Worm (Caenorhabditis elegans): ENCODE measurements around the gene lip-1.

The lip-1 gene

DNA sequence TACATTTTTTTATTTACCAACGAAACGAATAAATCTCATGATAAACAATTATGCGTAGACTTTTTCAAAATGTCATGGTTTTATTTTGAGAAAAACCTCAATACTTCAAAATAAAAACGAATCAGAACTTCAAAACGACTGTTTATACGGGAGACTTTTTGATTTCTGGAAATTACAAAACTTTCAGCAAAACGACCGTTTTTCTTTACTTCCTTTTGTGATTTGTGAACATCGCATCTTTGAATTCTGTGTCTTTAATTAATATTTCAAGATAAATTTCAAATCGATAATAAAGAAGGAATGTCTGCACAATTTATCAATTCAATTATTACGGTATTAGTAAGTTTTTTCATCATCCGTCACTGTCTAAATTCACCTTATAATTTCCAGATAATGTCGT is 25.0 kb downstream of the lip-1 start, which contains the start of gene srx-20:
Gene srx-20, plus strand, starts transcription at position 301 of the 400 bp plus-strand sequence.
- TF ChIP-seq lin-15B (tag; optimal IDR thresholded peaks at IDR 0.05), result no peak

DNA sequence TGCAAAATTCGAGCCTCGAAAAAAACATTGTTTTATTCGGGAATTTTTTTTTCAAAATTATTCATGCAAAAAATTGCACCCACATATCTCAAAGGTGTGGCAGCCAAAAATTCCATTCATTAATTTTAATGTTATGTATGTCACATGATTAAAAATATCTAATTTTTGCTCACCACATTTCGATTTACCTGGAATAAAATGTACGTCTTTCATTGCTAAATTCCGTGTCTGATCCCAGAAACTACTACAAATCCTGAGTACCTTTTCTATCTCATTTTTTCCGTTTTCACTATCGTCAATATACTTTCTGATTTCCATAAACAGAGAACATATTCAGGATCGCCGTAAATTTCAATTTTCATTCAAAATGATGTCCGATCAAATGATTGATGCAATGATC is 30.2 kb downstream of the lip-1 start, which contains the start of gene srx-19:
Gene srx-19, plus strand, starts transcription at position 301 of the 400 bp plus-strand sequence.
- peak; percentile 23 for TF ChIP-seq fkh-8 (tag; optimal IDR thresholded peaks at IDR 0.05)
- no peak for TF ChIP-seq egl-27 (tag; optimal IDR thresholded peaks at IDR 0.05)
- TF ChIP-seq fos-1 (tag; optimal IDR thresholded peaks at IDR 0.05), result no peak
- no peak for TF ChIP-seq ces-1 (GFP tag; optimal IDR thresholded peaks at IDR 0.05)

DNA sequence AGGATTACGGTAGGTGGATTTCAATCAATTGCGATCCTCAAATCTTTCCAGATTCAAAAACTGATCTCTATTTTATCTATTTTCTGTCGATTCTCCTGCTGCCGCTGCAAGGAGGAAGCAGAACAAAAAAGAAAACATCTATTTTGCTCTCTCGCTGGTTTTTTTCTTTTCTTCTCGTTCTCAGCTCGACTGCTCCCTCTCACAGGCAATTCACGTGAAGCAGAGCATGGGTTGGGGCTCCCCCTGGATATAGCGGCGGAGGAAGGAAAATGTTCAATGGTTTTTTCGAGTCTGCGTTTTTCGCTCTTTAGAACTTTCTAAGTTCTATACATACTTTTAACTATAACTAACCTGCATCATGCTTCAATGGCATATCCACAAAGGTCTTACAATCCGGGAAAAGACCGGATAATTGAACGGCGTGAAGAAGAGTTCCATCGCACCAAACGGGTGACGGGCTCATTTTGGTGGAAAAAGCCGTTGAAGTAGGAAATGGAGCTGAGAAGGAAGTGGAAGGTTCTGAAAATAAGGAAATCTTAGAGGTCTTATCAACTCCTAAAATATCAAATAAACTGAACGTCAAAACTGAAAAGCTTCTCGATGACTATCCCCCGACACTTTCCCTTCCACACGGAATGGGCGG is 36.3 kb downstream of the lip-1 start:
- no peak for TF ChIP-seq vab-15 (tag; optimal IDR thresholded peaks at IDR 0.05)
- TF ChIP-seq lir-3 (tag; optimal IDR thresholded peaks at IDR 0.05; ENCODE audit: poor library complexity), result peak; percentile 17
- TF ChIP-seq ceh-90 (tag; optimal IDR thresholded peaks at IDR 0.05), result no peak
- peak in 1 of 2 experiments; percentile 76 for TF ChIP-seq mdl-1 (tag; optimal IDR thresholded peaks at IDR 0.05)
- TF ChIP-seq C04F5.9 (tag; optimal IDR thresholded peaks at IDR 0.05), result no peak
- TF ChIP-seq skn-1 (tag; optimal IDR thresholded peaks at IDR 0.05), result peak; percentile 75
- TF ChIP-seq nhr-237 (tag; optimal IDR thresholded peaks at IDR 0.05), result peak; percentile 44
- TF ChIP-seq ceh-88 (GFP tag; IDR thresholded peaks at IDR 0.05), result no peak
- no peak for TF ChIP-seq lin-15B (tag; optimal IDR thresholded peaks at IDR 0.05)
- peak in 1 of 2 experiments; percentile 65 for TF ChIP-seq lin-35 (GFP tag; optimal IDR thresholded peaks at IDR 0.05)
- TF ChIP-seq efl-1 (optimal IDR thresholded peaks at IDR 0.05), result peak; percentile 49 to 56
- TF ChIP-seq efl-1 (GFP tag; optimal IDR thresholded peaks at IDR 0.05 in 1 of 2), result peak; percentile 7 to 9
- no peak for TF ChIP-seq aha-1 (tag; optimal IDR thresholded peaks at IDR 0.05)
- TF ChIP-seq hpl-2 (GFP tag; optimal IDR thresholded peaks at IDR 0.05), result no peak
- peak; percentile 18 for TF ChIP-seq lin-13 (GFP tag; optimal IDR thresholded peaks at IDR 0.05)
- TF ChIP-seq unc-98 (GFP tag; IDR thresholded peaks at IDR 0.05), result 0 out of 2 replicates have a peak, but pooled peaks have one; percentile 54
- TF ChIP-seq fos-1 (tag; optimal IDR thresholded peaks at IDR 0.05), result peak; percentile 49
- no peak for TF ChIP-seq F16B12.6 (tag; optimal IDR thresholded peaks at IDR 0.05)
- peak; percentile 54 for TF ChIP-seq jun-1 (tag; optimal IDR thresholded peaks at IDR 0.05)
- TF ChIP-seq nhr-76 (tag; optimal IDR thresholded peaks at IDR 0.05), result no peak
- peak; percentile 6 for TF ChIP-seq lin-39 (tag; optimal IDR thresholded peaks at IDR 0.05)
- no peak for TF ChIP-seq fkh-4 (tag; optimal IDR thresholded peaks at IDR 0.05; ENCODE audit: borderline replicate concordance)
- no peak for TF ChIP-seq nhr-90 (tag; optimal IDR thresholded peaks at IDR 0.05; ENCODE audit: poor library complexity)
- no peak for TF ChIP-seq ceh-8 (GFP tag; optimal IDR thresholded peaks at IDR 0.05)
- TF ChIP-seq unc-62 (GFP tag; optimal IDR thresholded peaks at IDR 0.05), result no peak
- TF ChIP-seq C16A3.4 (tag; optimal IDR thresholded peaks at IDR 0.05), result no peak
- no peak for TF ChIP-seq pax-3 (tag; optimal IDR thresholded peaks at IDR 0.05)
- no peak for TF ChIP-seq C34B4.2 (tag; optimal IDR thresholded peaks at IDR 0.05)
- peak; percentile 78 for TF ChIP-seq nhr-20 (tag; optimal IDR thresholded peaks at IDR 0.05)
- TF ChIP-seq elt-2 (tag; optimal IDR thresholded peaks at IDR 0.05), result peak; percentile 20
- no peak for TF ChIP-seq blmp-1 (tag; optimal IDR thresholded peaks at IDR 0.05)
- TF ChIP-seq nhr-11 (tag; optimal IDR thresholded peaks at IDR 0.05), result peak; percentile 57
- TF ChIP-seq rnt-1 (tag; optimal IDR thresholded peaks at IDR 0.05), result peak; percentile 90
- no peak for TF ChIP-seq efl-3 (GFP tag; optimal IDR thresholded peaks at IDR 0.05)
- no peak for TF ChIP-seq nhr-85 (tag)
- TF ChIP-seq xbp-1 (tag; optimal IDR thresholded peaks at IDR 0.05), result peak; percentile 51
- TF ChIP-seq grh-1 (GFP tag; IDR thresholded peaks at IDR 0.05), result no peak
- TF ChIP-seq pag-3 (tag; optimal IDR thresholded peaks at IDR 0.05; ENCODE audit: borderline replicate concordance, insufficient read depth), result no peak
- TF ChIP-seq mab-9 (GFP tag; IDR thresholded peaks at IDR 0.05), result no peak
- TF ChIP-seq snpc-4 (tag; optimal IDR thresholded peaks at IDR 0.05), result no peak
- peak; percentile 76 for TF ChIP-seq nhr-77 (tag; optimal IDR thresholded peaks at IDR 0.05)
- TF ChIP-seq sup-37 (GFP tag; optimal IDR thresholded peaks at IDR 0.05), result peak; percentile 21
- TF ChIP-seq sptf-1 (tag; optimal IDR thresholded peaks at IDR 0.05), result no peak
- peak; percentile 62 for TF ChIP-seq egl-13 (tag; optimal IDR thresholded peaks at IDR 0.05)
